Worm (Caenorhabditis elegans) whole organism, early embryonic: ENCODE measurements around the gene srh-270.

Experiments
- B0310.2 ChIP-seq: sonication (generic microtip); optimal IDR thresholded peaks from 2 replicates; lab custom pipeline; 2016; ENCODE audit warnings: mild to moderate bottlenecking, missing genetic modification characterization, missing compliant biosample characterization
- aly-1 ChIP-seq: sonication (generic microtip); optimal IDR thresholded peaks from 2 replicates; lab custom pipeline; 2016; ENCODE audit warnings: missing genetic modification characterization, missing compliant biosample characterization
- ama-1 ChIP-seq: fragments of 150-350 bp; optimal IDR thresholded peaks from 2 replicates; lab custom pipeline; 2014
- flt-1 ChIP-seq: fragments of 200-800 bp; sonication (Bioruptor generic); IDR thresholded peaks from 2 replicates; pipeline ENCODE4 v1.3.6; 2022; ENCODE audit warnings: missing genetic modification characterization, missing compliant biosample characterization
- hmg-4 ChIP-seq: fragments of 200-800 bp; sonication (Bioruptor generic); optimal IDR thresholded peaks from 2 replicates; lab custom pipeline; 2018; ENCODE audit warnings: mild to moderate bottlenecking, missing genetic modification characterization, missing compliant biosample characterization
- hnd-1 ChIP-seq: sonication (generic microtip); optimal IDR thresholded peaks from 2 replicates; lab custom pipeline; 2016; ENCODE audit warnings: missing genetic modification characterization, missing compliant biosample characterization
- pes-1 ChIP-seq: fragments of 200-800 bp; sonication (Bioruptor generic); IDR thresholded peaks from 2 replicates; pipeline ENCODE4 v1.3.6; 2022; ENCODE audit warnings: missing genetic modification reagents, missing genetic modification characterization, missing compliant biosample characterization
- sea-1 ChIP-seq: fragments of 200-800 bp; sonication (Bioruptor generic); conservative IDR thresholded peaks from 2 replicates; pipeline ENCODE4 v1.3.6; 2022; ENCODE audit warnings: missing genetic modification characterization, missing compliant biosample characterization
- tbx-37 ChIP-seq: fragments of 200-800 bp; sonication (Bioruptor generic); conservative IDR thresholded peaks from 2 replicates; pipeline ENCODE4 v1.3.6; 2022; ENCODE audit warnings: missing genetic modification reagents, missing genetic modification characterization, missing compliant biosample characterization
- tra-4 ChIP-seq: sonication (generic microtip); optimal IDR thresholded peaks from 2 replicates; lab custom pipeline; 2017; ENCODE audit warnings: missing genetic modification characterization, missing compliant biosample characterization

DNA sequence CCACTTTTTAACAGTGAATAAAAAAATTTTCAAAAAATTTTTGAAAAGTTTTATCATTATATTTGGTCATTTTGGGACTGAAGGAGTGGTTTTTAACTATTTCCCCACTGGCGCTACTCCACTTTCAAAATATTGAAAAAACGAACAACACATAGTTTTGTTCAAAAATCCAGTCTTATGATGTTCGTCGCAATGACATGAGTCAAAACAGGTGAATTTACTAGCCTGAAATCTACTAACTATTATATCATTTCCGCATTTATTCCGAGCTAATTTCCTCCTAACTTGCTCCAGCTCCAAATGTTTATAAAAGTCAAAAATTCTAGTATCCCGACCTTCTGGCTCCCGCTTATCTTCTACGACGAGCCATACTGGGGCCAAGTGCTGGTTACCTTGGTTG lies 23.0 kb upstream of the srh-270 start, which contains the start of gene sre-24:
- TF ChIP-seq tra-4 (tag; lab: Kevin White, UChicago) (no peak), hmg-4 (GFP tag; lab: Kevin White, UChicago) (no peak), hnd-1 (tag; lab: Kevin White, UChicago) (no peak), flt-1 (GFP tag; lab: Robert Waterston, UW) (no peak), ama-1 (no peak), sea-1 (no peak), aly-1 (tag; lab: Kevin White, UChicago) (no peak), B0310.2 (tag; lab: Kevin White, UChicago) (no peak), pes-1 (GFP tag; lab: Robert Waterston, UW) (no peak), tbx-37 (GFP tag; lab: Robert Waterston, UW) (no peak)
